Fruit fly (Drosophila melanogaster) whole organism, embryonic: ENCODE measurements around the gene kibra.

Source experiments
- CG10654 ChIP-seq: fragments of 200-800 bp; sonication (Bioruptor generic); optimal IDR thresholded peaks from 2 replicates; lab custom pipeline; 2016; ENCODE audit warnings: missing biosample characterization, missing genetic modification characterization
- CG12391 ChIP-seq: fragments of 200-800 bp; sonication (Bioruptor generic); optimal IDR thresholded peaks from 3 replicates; lab custom pipeline; 2018; ENCODE audit warnings: missing biosample characterization, mild to moderate bottlenecking, missing genetic modification characterization, moderate library complexity
- CG12942 ChIP-seq: fragments of 200-800 bp; sonication (Bioruptor generic); optimal IDR thresholded peaks from 3 replicates; lab custom pipeline; 2016; ENCODE audit warnings: missing biosample characterization, missing genetic modification characterization
- CG13287 ChIP-seq: fragments of 200-800 bp; sonication (Bioruptor generic); IDR thresholded peaks from 2 replicates; pipeline ENCODE4 v1.3.6; 2022; ENCODE audit warnings: missing biosample characterization, missing genetic modification characterization; ENCODE audit not compliant: partially characterized antibody
- CG1603 ChIP-seq: fragments of 200-800 bp; sonication (Bioruptor generic); optimal IDR thresholded peaks from 2 replicates; lab custom pipeline; 2019; ENCODE audit warnings: missing biosample characterization, mild to moderate bottlenecking, missing genetic modification characterization, moderate library complexity
- CG17568 ChIP-seq: fragments of 200-800 bp; sonication (Bioruptor generic); optimal IDR thresholded peaks from 2 replicates; lab custom pipeline; 2018; ENCODE audit warnings: missing biosample characterization, mild to moderate bottlenecking, missing genetic modification characterization, moderate library complexity
- CG1792 ChIP-seq: fragments of 200-800 bp; sonication (Bioruptor generic); optimal IDR thresholded peaks from 2 replicates; lab custom pipeline; 2016; ENCODE audit warnings: missing biosample characterization, missing genetic modification characterization
- CG2199 ChIP-seq: fragments of 200-800 bp; sonication (Bioruptor generic); IDR thresholded peaks from 3 replicates; pipeline ENCODE4 v1.3.6; 2022; ENCODE audit warnings: missing biosample characterization, missing genetic modification characterization
- CG30431 ChIP-seq: fragments of 200-800 bp; sonication (Bioruptor generic); optimal IDR thresholded peaks from 2 replicates; lab custom pipeline; 2017; ENCODE audit warnings: missing biosample characterization, missing genetic modification characterization
- CG3838 ChIP-seq: fragments of 200-800 bp; sonication (Bioruptor generic); optimal IDR thresholded peaks from 3 replicates; lab custom pipeline; 2016; ENCODE audit warnings: missing biosample characterization, missing genetic modification characterization
- CG3995 ChIP-seq: fragments of 200-800 bp; sonication (Bioruptor generic); optimal IDR thresholded peaks from 3 replicates; lab custom pipeline; 2016; ENCODE audit warnings: missing biosample characterization, missing genetic modification characterization
- CG4282 ChIP-seq: fragments of 200-800 bp; sonication (Bioruptor generic); optimal IDR thresholded peaks from 2 replicates; lab custom pipeline; 2016; ENCODE audit warnings: missing biosample characterization, missing genetic modification characterization
- CG5180 ChIP-seq: fragments of 200-800 bp; sonication (Bioruptor generic); optimal IDR thresholded peaks from 3 replicates; lab custom pipeline; 2017; ENCODE audit warnings: missing biosample characterization, missing genetic modification characterization, mild to moderate bottlenecking, moderate library complexity, missing genetic modification reagents
- CG6813 ChIP-seq: fragments of 200-800 bp; sonication (Bioruptor generic); optimal IDR thresholded peaks from 2 replicates; lab custom pipeline; 2017; ENCODE audit warnings: missing biosample characterization, missing genetic modification characterization, mild to moderate bottlenecking, moderate library complexity, missing genetic modification reagents
- CoRest ChIP-seq: fragments of 200-800 bp; sonication (Bioruptor generic); optimal IDR thresholded peaks from 3 replicates; lab custom pipeline; 2018; ENCODE audit warnings: missing biosample characterization, mild to moderate bottlenecking, missing genetic modification characterization, moderate library complexity
- CrebB ChIP-seq: fragments of 200-800 bp; sonication (Bioruptor generic); optimal IDR thresholded peaks from 3 replicates; lab custom pipeline; 2018; ENCODE audit warnings: missing biosample characterization, mild to moderate bottlenecking, missing genetic modification characterization
- D19A ChIP-seq: fragments of 200-800 bp; optimal IDR thresholded peaks from 3 replicates; lab custom pipeline; 2019; ENCODE audit warnings: missing biosample characterization, mild to moderate bottlenecking, missing genetic modification characterization, moderate library complexity
- Dp ChIP-seq: fragments of 200-800 bp; sonication (Bioruptor generic); optimal IDR thresholded peaks from 2 replicates; lab custom pipeline; 2018; ENCODE audit warnings: missing biosample characterization, mild to moderate bottlenecking, missing genetic modification characterization, moderate library complexity
- Ets65A ChIP-seq: fragments of 200-800 bp; sonication (Bioruptor generic); peaks from one replicate; lab custom pipeline; 2016; ENCODE audit warnings: missing biosample characterization, missing genetic modification characterization
- Gsc ChIP-seq: fragments of 200-800 bp; sonication (Bioruptor generic); IDR thresholded peaks from 2 replicates; pipeline ENCODE4 v1.3.6; 2022; ENCODE audit warnings: missing biosample characterization, missing genetic modification characterization
- H2.0 ChIP-seq: fragments of 200-800 bp; sonication (Bioruptor generic); IDR thresholded peaks from 2 replicates; pipeline ENCODE4 v1.3.6; 2022; ENCODE audit warnings: missing biosample characterization, missing genetic modification characterization
- HHEX ChIP-seq: fragments of 200-800 bp; sonication (Bioruptor generic); optimal IDR thresholded peaks from 3 replicates; lab custom pipeline; 2017; ENCODE audit warnings: missing biosample characterization, mild to moderate bottlenecking, missing genetic modification characterization, missing genetic modification reagents
- Hsf ChIP-seq: fragments of 200-800 bp; sonication (Bioruptor generic); optimal IDR thresholded peaks from 3 replicates; lab custom pipeline; 2016; ENCODE audit warnings: missing biosample characterization, missing genetic modification characterization
- Lim3 ChIP-seq: fragments of 200-800 bp; sonication (Bioruptor generic); IDR thresholded peaks from 2 replicates; pipeline ENCODE4 v1.3.6; 2022; ENCODE audit warnings: missing biosample characterization, missing genetic modification characterization
- Mrtf ChIP-seq: fragments of 200-800 bp; sonication (Bioruptor generic); IDR thresholded peaks from 3 replicates; pipeline ENCODE4 v1.3.6; 2022; ENCODE audit warnings: missing biosample characterization, missing genetic modification characterization
- NK7.1 ChIP-seq: fragments of 200-800 bp; sonication (Bioruptor generic); optimal IDR thresholded peaks from 3 replicates; lab custom pipeline; 2016; ENCODE audit warnings: missing biosample characterization, missing genetic modification characterization
- NfI ChIP-seq: fragments of 200-800 bp; sonication (Bioruptor generic); optimal IDR thresholded peaks from 3 replicates; lab custom pipeline; 2018; ENCODE audit warnings: missing biosample characterization, mild to moderate bottlenecking, missing genetic modification characterization, moderate library complexity
- Oaz ChIP-seq: fragments of 200-800 bp; sonication (Bioruptor generic); IDR thresholded peaks from 2 replicates; pipeline ENCODE4 v1.3.6; 2022; ENCODE audit warnings: missing biosample characterization, missing genetic modification characterization
- Sin3A ChIP-seq: fragments of >200 bp; optimal IDR thresholded peaks from 2 replicates; lab custom pipeline; 2018
- ara ChIP-seq: fragments of 200-800 bp; sonication (Bioruptor generic); IDR thresholded peaks from 2 replicates; pipeline ENCODE4 v1.3.6; 2022; ENCODE audit warnings: missing biosample characterization, missing genetic modification characterization
- ash1 ChIP-seq: fragments of 200-800 bp; sonication (Bioruptor generic); optimal IDR thresholded peaks from 2 replicates; lab custom pipeline; 2018; ENCODE audit warnings: missing biosample characterization, mild to moderate bottlenecking, missing genetic modification characterization
- croc ChIP-seq: fragments of 200-800 bp; sonication (Bioruptor generic); conservative IDR thresholded peaks from 3 replicates; pipeline ENCODE4 v1.3.6; 2022; ENCODE audit warnings: missing biosample characterization, missing genetic modification characterization
- disco-r ChIP-seq: fragments of 200-800 bp; sonication (Bioruptor generic); optimal IDR thresholded peaks from 2 replicates; lab custom pipeline; 2016; ENCODE audit warnings: missing biosample characterization, missing genetic modification characterization
- dm ChIP-seq: fragments of 200-800 bp; sonication (Bioruptor generic); optimal IDR thresholded peaks from 3 replicates; lab custom pipeline; 2016; ENCODE audit warnings: missing biosample characterization, missing genetic modification characterization
- en ChIP-seq: fragments of 200-800 bp; sonication (Bioruptor generic); optimal IDR thresholded peaks from 2 replicates; lab custom pipeline; 2016; ENCODE audit warnings: missing biosample characterization, missing genetic modification characterization
- fd64A ChIP-seq: fragments of 200-800 bp; sonication (Bioruptor generic); optimal IDR thresholded peaks from 3 replicates; lab custom pipeline; 2018; ENCODE audit warnings: missing biosample characterization, mild to moderate bottlenecking, missing genetic modification characterization
- gro ChIP-seq: fragments of 200-800 bp; sonication (Bioruptor generic); optimal IDR thresholded peaks from 2 replicates; lab custom pipeline; 2016; ENCODE audit warnings: missing biosample characterization, missing genetic modification characterization
- klu ChIP-seq: fragments of 200-800 bp; sonication (Bioruptor generic); IDR thresholded peaks from 2 replicates; pipeline ENCODE4 v1.3.6; 2022; ENCODE audit warnings: missing biosample characterization, missing genetic modification characterization
- mirr ChIP-seq: fragments of 200-800 bp; sonication (Bioruptor generic); optimal IDR thresholded peaks from 3 replicates; lab custom pipeline; 2018; ENCODE audit warnings: missing biosample characterization, mild to moderate bottlenecking, missing genetic modification characterization
- otp ChIP-seq: fragments of 200-800 bp; sonication (Bioruptor generic); IDR thresholded peaks from 3 replicates; pipeline ENCODE4, ENCODE4 v1.3.6; 2022; ENCODE audit warnings: missing biosample characterization, missing genetic modification characterization
- pan ChIP-seq, 4 experiments: fragments of >200 bp in 3 of 4; fragments of 200-800 bp in 1 of 4; sonication (Bioruptor generic) in 1 of 4; optimal IDR thresholded peaks in 3 of 4; IDR thresholded peaks in 1 of 4; 2 replicates each; pipeline versions ENCODE4 v1.3.6 to Lab custom; 2017 to 2022; ENCODE audit warnings: missing biosample characterization in 2 of 4, missing genetic modification characterization in 2 of 4, mixed read lengths in 1 of 4
- ranshi ChIP-seq: fragments of 200-800 bp; sonication (Bioruptor generic); IDR thresholded peaks from 2 replicates; pipeline ENCODE4 v1.3.6; 2022; ENCODE audit warnings: missing biosample characterization, missing genetic modification characterization
- repo ChIP-seq: fragments of 200-800 bp; sonication (Bioruptor generic); optimal IDR thresholded peaks from 2 replicates; lab custom pipeline; 2016; ENCODE audit warnings: missing biosample characterization, missing genetic modification characterization
- run ChIP-seq: fragments of 200-800 bp; sonication (Bioruptor generic); optimal IDR thresholded peaks from 3 replicates; lab custom pipeline; 2018; ENCODE audit warnings: missing biosample characterization, mild to moderate bottlenecking, missing genetic modification characterization
- tap ChIP-seq: fragments of 200-800 bp; optimal IDR thresholded peaks from 3 replicates; lab custom pipeline; 2019; ENCODE audit warnings: missing biosample characterization, mild to moderate bottlenecking, missing genetic modification characterization, moderate library complexity
- ttk ChIP-seq: fragments of 200-800 bp; sonication (Bioruptor generic); IDR thresholded peaks from 2 replicates; pipeline ENCODE4 v2.1.2; 2022; ENCODE audit warnings: missing biosample characterization, missing genetic modification characterization
- unc-4 ChIP-seq: fragments of 200-800 bp; sonication (Bioruptor generic); IDR thresholded peaks from 2 replicates; pipeline ENCODE4 v1.3.6; 2022; ENCODE audit warnings: missing biosample characterization, missing genetic modification characterization; ENCODE audit not compliant: partially characterized antibody
- z ChIP-seq: fragments of 200-800 bp; sonication (Bioruptor generic); IDR thresholded peaks from 3 replicates; pipeline ENCODE4 v1.3.6; 2022; ENCODE audit warnings: missing biosample characterization, missing genetic modification characterization

The kibra gene

dm6 chr3R:14737894-14738860, 14.1 kb upstream of the kibra start (continued):
- TF ChIP-seq CG3838 (GFP tag; lab: Kevin White, UChicago) (peak; percentile 87), CG5180 (GFP tag; lab: Kevin White, UChicago) (peak; percentile 61), z (GFP tag; lab: Robert Waterston, UW) (peak; percentile 60; the same call in 2 of the 3 replicates), Dp (GFP tag; lab: Kevin White, UChicago) (no peak), Mrtf (peak; percentile 94), Gsc (GFP tag; lab: Robert Waterston, UW) (no peak), klu (GFP tag; lab: Robert Waterston, UW) (peak; percentile 90), CG12391 (peak; percentile 95), ranshi (GFP tag; lab: Robert Waterston, UW) (peak; percentile 94), CG6813 (GFP tag; lab: Kevin White, UChicago) (peak; percentile 90), NK7.1 (GFP tag; lab: Kevin White, UChicago) (peak; percentile 83), repo (peak; percentile 91), pan (optimal IDR thresholded peaks at IDR 0.05; lab: Kevin White, UChicago) (no peak), pan (GFP tag; optimal IDR thresholded peaks at IDR 0.05 in 1 of 2, IDR thresholded peaks at IDR 0.05 in 1 of 2) (peak in 1 of 2 experiments; percentile 97), disco-r (GFP tag; lab: Kevin White, UChicago) (peak; percentile 92), en (GFP tag; lab: Kevin White, UChicago) (peak; percentile 85), CG17568 (GFP tag; lab: Kevin White, UChicago) (peak; percentile 93), Hsf (peak; percentile 96), CG30431 (peak; percentile 91), tap (tag; lab: Kevin White, UChicago) (peak; percentile 91), dm (peak; percentile 81), otp (GFP tag; lab: Robert Waterston, UW) (peak; percentile 97), mirr (GFP tag; lab: Kevin White, UChicago) (peak; percentile 48), NfI (GFP tag; lab: Kevin White, UChicago) (peak; percentile 94), CG1603 (tag; lab: Kevin White, UChicago) (peak; percentile 97), CrebB (tag; lab: Kevin White, UChicago) (peak; percentile 91), HHEX (GFP tag; lab: Kevin White, UChicago) (peak; percentile 93), CG13287 (GFP tag; lab: Robert Waterston, UW) (no peak), ash1 (GFP tag; lab: Kevin White, UChicago) (peak; percentile 41), CG2199 (GFP tag; lab: Robert Waterston, UW) (peak; percentile 91), run (peak; percentile 87), CG3995 (peak; percentile 46), H2.0 (peak; percentile 94), Oaz (GFP tag; lab: Robert Waterston, UW) (peak; percentile 89), D19A (peak; percentile 87), gro (peak; percentile 93), unc-4 (GFP tag; lab: Robert Waterston, UW) (0 out of 2 replicates have a peak, but pooled peaks have one; percentile 26), CG12942 (peak; percentile 92), fd64A (GFP tag; lab: Kevin White, UChicago) (peak; percentile 76), Lim3 (GFP tag; lab: Robert Waterston, UW) (peak; percentile 81), croc (GFP tag; lab: Robert Waterston, UW) (peak; percentile 92), ttk (peak; percentile 94), Ets65A (GFP tag; lab: Kevin White, UChicago) (peak; percentile 99), CG10654 (GFP tag; lab: Kevin White, UChicago) (peak; percentile 88), CoRest (tag; lab: Kevin White, UChicago) (peak; percentile 94), CG4282 (GFP tag; lab: Kevin White, UChicago) (peak; percentile 64), ara (GFP tag; lab: Robert Waterston, UW) (peak; percentile 94), Sin3A (lab: Kevin White, UChicago) (no peak), CG1792 (GFP tag; lab: Kevin White, UChicago) (peak; percentile 88)
